Fruit fly (Drosophila melanogaster) whole organism: Measurements from ENCODE around the gene Rbp.

Experiments
- EcR ChIP-seq, 2 experiments: fragments of >200 bp; optimal IDR thresholded peaks; 2 replicates each; lab custom pipeline; 2017; ENCODE audit warnings: missing biosample characterization in 2 of 2, missing genetic modification characterization in 2 of 2, missing genetic modification reagents in 2 of 2
- psq ChIP-seq: fragments of >200 bp; optimal IDR thresholded peaks from 2 replicates; lab custom pipeline; 2017

- no peak for TF ChIP-seq psq (lab: Kevin White, UChicago)
- TF ChIP-seq EcR (GFP tag; optimal IDR thresholded peaks at IDR 0.05; lab: Kevin White, UChicago) = no peak
Measured at dm6 chr3R:15414936-15415601, 40.6 kb downstream of the Rbp start.
